Worm (Caenorhabditis elegans) whole organism, mixed stage, embryonic: Measurements from ENCODE around the gene F21H7.2.

Experiments used
- blmp-1 ChIP-seq: fragments of 150-350 bp; optimal IDR thresholded peaks from 2 replicates; lab custom pipeline; 2014; ENCODE audit warnings: missing biosample characterization, missing genetic modification characterization
- ceh-43 ChIP-seq: fragments of 200-800 bp; sonication (Bioruptor generic); optimal IDR thresholded peaks from 2 replicates; lab custom pipeline; 2018; ENCODE audit warnings: mild to moderate bottlenecking, missing genetic modification characterization, moderate library complexity, missing compliant biosample characterization
- elt-3 ChIP-seq: fragments of 150-350 bp; optimal IDR thresholded peaks from 2 replicates; lab custom pipeline; 2014; ENCODE audit warnings: missing biosample characterization, missing genetic modification characterization
- ham-2 ChIP-seq: fragments of 200-800 bp; sonication (Bioruptor generic); optimal IDR thresholded peaks from 2 replicates; lab custom pipeline; 2018; ENCODE audit warnings: mild to moderate bottlenecking, missing genetic modification characterization, missing compliant biosample characterization
- lin-13 ChIP-seq: fragments of 150-350 bp; optimal IDR thresholded peaks from 2 replicates; lab custom pipeline; 2014; ENCODE audit warnings: missing biosample characterization, missing genetic modification characterization
- mab-5 ChIP-seq: fragments of 150-350 bp; optimal IDR thresholded peaks from 2 replicates; lab custom pipeline; 2014; ENCODE audit warnings: missing biosample characterization, missing genetic modification characterization
- nhr-12 ChIP-seq: fragments of 150-350 bp; optimal IDR thresholded peaks from 2 replicates; lab custom pipeline; 2014; ENCODE audit warnings: missing biosample characterization, missing genetic modification characterization
- nhr-76 ChIP-seq: sonication (generic microtip); optimal IDR thresholded peaks from 2 replicates; lab custom pipeline; 2017; ENCODE audit warnings: missing biosample characterization, missing genetic modification characterization
- snpc-4 ChIP-seq: fragments of 150-350 bp; optimal IDR thresholded peaks from 2 replicates; lab custom pipeline; 2014; ENCODE audit warnings: missing biosample characterization, missing genetic modification characterization
- unc-120 ChIP-seq: sonication (generic microtip); optimal IDR thresholded peaks from 2 replicates; lab custom pipeline; 2017; ENCODE audit warnings: missing genetic modification characterization, missing compliant biosample characterization; ENCODE audit not compliant: poor library complexity, severe bottlenecking
- unc-39 ChIP-seq: fragments of 150-350 bp; optimal IDR thresholded peaks from 2 replicates; lab custom pipeline; 2014; ENCODE audit warnings: missing biosample characterization, missing genetic modification characterization

ce11 chrV:16183357-16183756 is 46.4 kb downstream of the F21H7.2 start, which contains the start of gene srz-14:
- TF ChIP-seq nhr-12 (tag; lab: Kevin White, UChicago) = no peak
- TF ChIP-seq lin-13 (tag; lab: Kevin White, UChicago) = no peak
- TF ChIP-seq mab-5 (tag; lab: Kevin White, UChicago) = no peak
- TF ChIP-seq snpc-4 (tag; lab: Kevin White, UChicago) = no peak
- no peak for TF ChIP-seq unc-120 (tag; lab: Kevin White, UChicago)
- no peak for TF ChIP-seq unc-39 (tag; lab: Kevin White, UChicago)
- TF ChIP-seq nhr-76 (tag; lab: Kevin White, UChicago) = no peak
- no peak for TF ChIP-seq ham-2 (GFP tag; lab: Kevin White, UChicago)
- TF ChIP-seq ceh-43 (GFP tag; lab: Kevin White, UChicago) = no peak
- no peak for TF ChIP-seq elt-3 (tag; lab: Kevin White, UChicago)
- TF ChIP-seq blmp-1 (tag; lab: Kevin White, UChicago) = no peak
